Worm (Caenorhabditis elegans) whole organism, L1 larva: ENCODE results near the gene slc-25A10.
A peak's percentile ranks its signal among the peaks of the same experiment; 100 is the strongest.

Source experiments
- C16A3.4 ChIP-seq: fragments of 150-350 bp; optimal IDR thresholded peaks from 2 replicates; lab custom pipeline; 2014; ENCODE audit warnings: missing biosample characterization, missing genetic modification characterization
- F16B12.6 ChIP-seq: fragments of 150-350 bp; optimal IDR thresholded peaks from 2 replicates; lab custom pipeline; 2014; ENCODE audit warnings: missing biosample characterization, missing genetic modification characterization
- aly-2 ChIP-seq: fragments of 150-350 bp; optimal IDR thresholded peaks from 2 replicates; lab custom pipeline; 2014; ENCODE audit warnings: missing biosample characterization, missing genetic modification characterization
- ama-1 ChIP-seq: fragments of 150-350 bp; optimal IDR thresholded peaks from 2 replicates; lab custom pipeline; 2014
- blmp-1 ChIP-seq: fragments of 150-350 bp; optimal IDR thresholded peaks from 2 replicates; lab custom pipeline; 2014; ENCODE audit warnings: missing biosample characterization, missing genetic modification characterization
- ceh-63 ChIP-seq: fragments of 200-800 bp; sonication (Bioruptor generic); optimal IDR thresholded peaks from 2 replicates; lab custom pipeline; 2018; ENCODE audit warnings: mild to moderate bottlenecking, missing genetic modification characterization, missing compliant biosample characterization
- dpl-1 ChIP-seq, 3 experiments: fragments of 150-350 bp in 2 of 3; sonication (generic microtip) in 1 of 3; optimal IDR thresholded peaks; 2 replicates each; lab custom pipeline; 2014 to 2017; ENCODE audit warnings: missing biosample characterization in 3 of 3, missing genetic modification characterization in 3 of 3, missing genetic modification reagents in 3 of 3
- dsc-1 ChIP-seq: sonication (generic microtip); optimal IDR thresholded peaks from 2 replicates; lab custom pipeline; 2016; ENCODE audit warnings: mild to moderate bottlenecking, missing genetic modification characterization, missing compliant biosample characterization
- efl-1 ChIP-seq, 4 experiments: fragments of 150-350 bp; optimal IDR thresholded peaks in 3 of 4; peaks in 1 of 4; 1 replicate in 1 of 4; 2 replicates in 3 of 4; lab custom pipeline; 2014; ENCODE audit warnings: missing biosample characterization in 2 of 4, missing genetic modification characterization in 2 of 4, missing genetic modification reagents in 2 of 4
- egl-27 ChIP-seq, 2 experiments: fragments of 150-350 bp in 1 of 2; sonication (generic microtip); optimal IDR thresholded peaks; 3 replicates each; lab custom pipeline; 2017 to 2018; ENCODE audit warnings: missing biosample characterization in 2 of 2, missing genetic modification characterization in 2 of 2, missing genetic modification reagents in 2 of 2
- elt-2 ChIP-seq: sonication (generic microtip); optimal IDR thresholded peaks from 2 replicates; lab custom pipeline; 2016; ENCODE audit warnings: missing genetic modification characterization, mild to moderate bottlenecking, inconsistent platforms, missing compliant biosample characterization, missing genetic modification reagents
- elt-3 ChIP-seq, 6 experiments: fragments of 150-350 bp in 1 of 6; sonication (generic microtip); optimal IDR thresholded peaks; 2 replicates each; lab custom pipeline; 2017 to 2018; ENCODE audit warnings: missing biosample characterization in 6 of 6, missing genetic modification characterization in 6 of 6, inconsistent platforms in 1 of 6
- fkh-8 ChIP-seq: sonication (generic microtip); optimal IDR thresholded peaks from 2 replicates; lab custom pipeline; 2016; ENCODE audit warnings: mild to moderate bottlenecking, missing genetic modification characterization, missing compliant biosample characterization
- grh-1 ChIP-seq: fragments of 200-800 bp; sonication (Bioruptor generic); IDR thresholded peaks from 2 replicates; pipeline ENCODE4 v1.3.6; 2022; ENCODE audit warnings: missing genetic modification reagents, missing genetic modification characterization, missing compliant biosample characterization
- hlh-17 ChIP-seq: fragments of 200-800 bp; sonication (Bioruptor generic); optimal IDR thresholded peaks from 2 replicates; lab custom pipeline; 2018; ENCODE audit warnings: missing genetic modification characterization, mild to moderate bottlenecking, missing compliant biosample characterization, moderate library complexity, borderline replicate concordance
- hpl-2 ChIP-seq: fragments of 150-350 bp; optimal IDR thresholded peaks from 2 replicates; lab custom pipeline; 2014; ENCODE audit warnings: missing biosample characterization, missing genetic modification reagents, missing genetic modification characterization
- lin-13 ChIP-seq: fragments of 150-350 bp; optimal IDR thresholded peaks from 2 replicates; lab custom pipeline; 2014; ENCODE audit warnings: missing biosample characterization, missing genetic modification reagents, missing genetic modification characterization
- lin-14 ChIP-seq: fragments of 200-800 bp; sonication (Bioruptor generic); optimal IDR thresholded peaks from 2 replicates; lab custom pipeline; 2018; ENCODE audit warnings: mild to moderate bottlenecking, missing genetic modification characterization, moderate library complexity, missing compliant biosample characterization
- lin-35 ChIP-seq, 2 experiments: fragments of 150-350 bp; optimal IDR thresholded peaks; 2 replicates each; lab custom pipeline; 2014; ENCODE audit warnings: missing biosample characterization in 2 of 2, missing genetic modification characterization in 2 of 2, missing genetic modification reagents in 2 of 2
- lir-3 ChIP-seq: sonication (generic microtip); optimal IDR thresholded peaks from 2 replicates; lab custom pipeline; 2016; ENCODE audit warnings: mild to moderate bottlenecking, missing genetic modification characterization, moderate library complexity, missing compliant biosample characterization; ENCODE audit not compliant: poor library complexity
- lsy-2 ChIP-seq, 2 experiments: fragments of 150-350 bp; optimal IDR thresholded peaks; 2 replicates each; lab custom pipeline; 2014; ENCODE audit warnings: missing biosample characterization in 2 of 2, missing genetic modification characterization in 2 of 2
- mdl-1 ChIP-seq, 2 experiments: fragments of 150-350 bp; optimal IDR thresholded peaks; 2 replicates each; lab custom pipeline; 2014 to 2017; ENCODE audit warnings: missing biosample characterization in 2 of 2, missing genetic modification characterization in 2 of 2, inconsistent platforms in 1 of 2
- mef-2 ChIP-seq: fragments of 150-350 bp; optimal IDR thresholded peaks from 2 replicates; lab custom pipeline; 2014; ENCODE audit warnings: missing biosample characterization, missing genetic modification characterization
- mep-1 ChIP-seq: fragments of 150-350 bp; optimal IDR thresholded peaks from 2 replicates; lab custom pipeline; 2014; ENCODE audit warnings: missing biosample characterization, missing genetic modification characterization
- nhr-11 ChIP-seq: fragments of 150-350 bp; optimal IDR thresholded peaks from 2 replicates; lab custom pipeline; 2014; ENCODE audit warnings: missing biosample characterization, missing genetic modification characterization
- nhr-12 ChIP-seq: sonication (generic microtip); optimal IDR thresholded peaks from 2 replicates; lab custom pipeline; 2017; ENCODE audit warnings: missing biosample characterization, missing genetic modification characterization
- nhr-20 ChIP-seq: sonication (generic microtip); optimal IDR thresholded peaks from 2 replicates; lab custom pipeline; 2016; ENCODE audit warnings: mild to moderate bottlenecking, missing genetic modification characterization, missing compliant biosample characterization
- nhr-47 ChIP-seq: sonication (generic microtip); optimal IDR thresholded peaks from 2 replicates; lab custom pipeline; 2016; ENCODE audit warnings: mild to moderate bottlenecking, missing genetic modification characterization, moderate library complexity, missing compliant biosample characterization
- nhr-71 ChIP-seq: sonication (generic microtip); optimal IDR thresholded peaks from 2 replicates; lab custom pipeline; 2016; ENCODE audit warnings: mild to moderate bottlenecking, missing genetic modification characterization, moderate library complexity, missing compliant biosample characterization
- nhr-77 ChIP-seq: fragments of 150-350 bp; optimal IDR thresholded peaks from 2 replicates; lab custom pipeline; 2014; ENCODE audit warnings: missing biosample characterization, missing genetic modification characterization
- nhr-84 ChIP-seq: sonication (generic microtip); optimal IDR thresholded peaks from 2 replicates; lab custom pipeline; 2017; ENCODE audit warnings: missing biosample characterization, missing genetic modification characterization
- nhr-85 ChIP-seq: sonication (generic microtip); peaks from one replicate; lab custom pipeline; 2016; ENCODE audit warnings: missing genetic modification characterization, inconsistent platforms, missing compliant biosample characterization
- nhr-90 ChIP-seq: sonication (generic microtip); optimal IDR thresholded peaks from 2 replicates; lab custom pipeline; 2016; ENCODE audit warnings: mild to moderate bottlenecking, missing genetic modification characterization, missing compliant biosample characterization; ENCODE audit not compliant: poor library complexity
- pax-3 ChIP-seq: fragments of 200-800 bp; sonication (Bioruptor generic); optimal IDR thresholded peaks from 2 replicates; lab custom pipeline; 2018; ENCODE audit warnings: mild to moderate bottlenecking, missing genetic modification characterization, moderate library complexity, missing compliant biosample characterization
- pqm-1 ChIP-seq: sonication (generic microtip); optimal IDR thresholded peaks from 3 replicates; lab custom pipeline; 2017; ENCODE audit warnings: missing biosample characterization, missing genetic modification characterization
- rnt-1 ChIP-seq: sonication (generic microtip); optimal IDR thresholded peaks from 2 replicates; lab custom pipeline; 2016; ENCODE audit warnings: mild to moderate bottlenecking, missing genetic modification characterization, moderate library complexity, missing compliant biosample characterization
- skn-1 ChIP-seq: fragments of 150-350 bp; optimal IDR thresholded peaks from 2 replicates; lab custom pipeline; 2014; ENCODE audit warnings: missing biosample characterization, missing genetic modification characterization
- snpc-4 ChIP-seq: fragments of 150-350 bp; optimal IDR thresholded peaks from 2 replicates; lab custom pipeline; 2014; ENCODE audit warnings: missing biosample characterization, missing genetic modification characterization
- snu-23 ChIP-seq: sonication (generic microtip); optimal IDR thresholded peaks from 2 replicates; lab custom pipeline; 2016; ENCODE audit warnings: missing genetic modification characterization, missing compliant biosample characterization
- swsn-7 ChIP-seq: sonication (generic microtip); optimal IDR thresholded peaks from 2 replicates; lab custom pipeline; 2016; ENCODE audit warnings: missing genetic modification characterization, missing compliant biosample characterization
- tbx-2 ChIP-seq: sonication (generic microtip); optimal IDR thresholded peaks from 2 replicates; lab custom pipeline; 2016; ENCODE audit warnings: missing genetic modification characterization, missing compliant biosample characterization
- unc-130 ChIP-seq: fragments of 150-350 bp; optimal IDR thresholded peaks from 2 replicates; lab custom pipeline; 2017; ENCODE audit warnings: missing biosample characterization, missing genetic modification characterization, inconsistent platforms
- unc-30 ChIP-seq: sonication (generic microtip); optimal IDR thresholded peaks from 2 replicates; lab custom pipeline; 2017; ENCODE audit warnings: missing biosample characterization, missing genetic modification characterization
- unc-62 ChIP-seq: fragments of 150-350 bp; optimal IDR thresholded peaks from 2 replicates; lab custom pipeline; 2014; ENCODE audit warnings: missing biosample characterization, missing genetic modification reagents, missing genetic modification characterization
- vab-15 ChIP-seq: sonication (generic microtip); optimal IDR thresholded peaks from 2 replicates; lab custom pipeline; 2017; ENCODE audit warnings: missing genotype, mild to moderate bottlenecking, missing genetic modification characterization, missing compliant biosample characterization
- xbp-1 ChIP-seq: sonication (generic microtip); optimal IDR thresholded peaks from 2 replicates; lab custom pipeline; 2016; ENCODE audit warnings: missing genetic modification characterization, missing compliant biosample characterization
- zag-1 ChIP-seq: fragments of 150-350 bp; optimal IDR thresholded peaks from 2 replicates; lab custom pipeline; 2014; ENCODE audit warnings: missing biosample characterization, missing genetic modification characterization
- zip-4 ChIP-seq: fragments of 200-800 bp; sonication (Bioruptor generic); optimal IDR thresholded peaks from 2 replicates; lab custom pipeline; 2018; ENCODE audit warnings: mild to moderate bottlenecking, missing genetic modification characterization, moderate library complexity, missing compliant biosample characterization
- ztf-4 ChIP-seq: fragments of 150-350 bp; optimal IDR thresholded peaks from 2 replicates; lab custom pipeline; 2014; ENCODE audit warnings: missing biosample characterization, missing genetic modification characterization

The slc-25A10 gene

DNA sequence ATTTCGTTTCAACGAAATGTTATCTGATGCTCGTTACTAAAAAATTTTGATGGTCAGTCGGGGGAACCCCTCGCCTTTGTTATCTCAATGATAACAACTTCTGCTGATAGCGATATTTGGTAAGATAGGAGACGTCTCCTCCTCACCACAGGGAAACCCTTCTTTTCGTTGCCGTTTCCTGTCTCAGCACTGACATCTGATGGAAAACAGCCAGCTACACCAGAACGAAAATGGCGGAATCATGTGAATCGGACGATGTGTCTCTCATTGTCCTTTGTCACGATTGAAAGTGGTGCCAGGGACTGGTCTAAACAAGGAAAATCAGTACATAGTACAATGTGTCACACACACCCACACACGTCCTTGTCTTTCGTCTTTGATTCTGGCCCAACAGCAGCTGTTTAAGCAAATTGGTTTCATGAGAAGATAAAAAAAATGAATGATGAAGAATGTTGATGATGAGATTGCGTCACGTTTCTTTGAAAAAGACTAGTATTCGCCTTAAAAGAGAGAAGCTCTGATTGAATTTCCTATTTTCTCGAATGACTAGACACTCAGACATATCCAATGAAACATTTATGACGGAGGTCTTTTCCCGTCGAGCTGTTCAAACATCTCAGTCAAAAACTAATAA is 11.0 kb upstream of the slc-25A10 start (continued):
- TF ChIP-seq vab-15 (tag; lab: Kevin White, UChicago) (peak; percentile 45), elt-2 (tag; lab: Kevin White, UChicago) (peak; percentile 88), swsn-7 (tag; lab: Kevin White, UChicago) (peak; percentile 64), efl-1 (optimal IDR thresholded peaks at IDR 0.05; lab: Kevin White, UChicago) (peak in 1 of 2 experiments; percentile 26), efl-1 (GFP tag; optimal IDR thresholded peaks at IDR 0.05 in 1 of 2; lab: Kevin White, UChicago) (peak in 1 of 2 experiments; percentile 45), unc-62 (GFP tag; lab: Kevin White, UChicago) (no peak), blmp-1 (tag; lab: Kevin White, UChicago) (peak; percentile 89)

DNA sequence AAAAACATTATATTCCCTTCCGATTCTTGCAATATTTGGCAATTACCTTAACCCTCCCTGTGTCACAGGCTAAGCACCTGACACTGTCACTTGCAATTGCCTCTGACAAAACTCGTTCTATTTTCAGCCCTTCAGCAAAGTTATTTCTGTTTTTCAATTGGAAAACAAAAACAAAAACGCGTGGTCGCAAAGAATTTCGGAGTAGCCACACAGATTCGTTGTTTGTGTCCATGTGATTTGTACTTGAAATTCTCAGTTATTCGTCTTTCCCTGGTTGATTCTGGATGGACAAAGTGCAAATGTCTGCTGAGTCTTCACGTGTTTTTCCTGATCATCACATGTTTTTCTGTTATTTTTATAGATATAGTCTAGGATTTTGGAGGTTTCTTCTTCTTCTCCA is 10.0 kb upstream of the slc-25A10 start:
- TF ChIP-seq zag-1 (tag; lab: Kevin White, UChicago) (no peak), nhr-11 (peak; percentile 32), egl-27 (tag; optimal IDR thresholded peaks at IDR 0.05; lab: Kevin White, UChicago) (no peak), lir-3 (peak; percentile 36), skn-1 (tag; lab: Kevin White, UChicago) (no peak), zip-4 (GFP tag; lab: Kevin White, UChicago) (no peak), nhr-90 (tag; lab: Kevin White, UChicago) (peak; percentile 8), snpc-4 (tag; lab: Kevin White, UChicago) (no peak), unc-30 (tag; lab: Kevin White, UChicago) (no peak), xbp-1 (tag; lab: Kevin White, UChicago) (peak; percentile 39), tbx-2 (peak; percentile 44), nhr-47 (peak; percentile 39), ztf-4 (tag; lab: Kevin White, UChicago) (peak; percentile 41), elt-3 (tag; optimal IDR thresholded peaks at IDR 0.05; lab: Kevin White, UChicago) (peak in 2 of 6 experiments; percentile 16 to 63), lin-13 (GFP tag; lab: Kevin White, UChicago) (peak; percentile 29), hpl-2 (no peak), pax-3 (tag; lab: Kevin White, UChicago) (no peak), grh-1 (GFP tag; lab: Robert Waterston, UW) (peak; percentile 39; the same call in 1 of the 2 replicates), ceh-63 (GFP tag; lab: Kevin White, UChicago) (no peak), nhr-84 (tag; lab: Kevin White, UChicago) (peak; percentile 65), nhr-12 (tag; lab: Kevin White, UChicago) (no peak), snu-23 (GFP tag; lab: Kevin White, UChicago) (peak; percentile 59), lin-14 (peak; percentile 80), lsy-2 (tag; optimal IDR thresholded peaks at IDR 0.05; lab: Kevin White, UChicago) (peak; percentile 36 to 77), dsc-1 (tag; lab: Kevin White, UChicago) (no peak), nhr-85 (tag; lab: Kevin White, UChicago) (peak; percentile 78), fkh-8 (peak; percentile 30), lin-35 (GFP tag; optimal IDR thresholded peaks at IDR 0.05; lab: Kevin White, UChicago) (peak in 1 of 2 experiments; percentile 71), nhr-20 (peak; percentile 77), blmp-1 (tag; lab: Kevin White, UChicago) (peak; percentile 16), mdl-1 (tag; optimal IDR thresholded peaks at IDR 0.05; lab: Kevin White, UChicago) (no peak), vab-15 (tag; lab: Kevin White, UChicago) (peak; percentile 69), F16B12.6 (tag; lab: Kevin White, UChicago) (no peak), aly-2 (no peak), nhr-71 (tag; lab: Kevin White, UChicago) (peak; percentile 88), C16A3.4 (peak; percentile 39), efl-1 (optimal IDR thresholded peaks at IDR 0.05; lab: Kevin White, UChicago) (no peak), efl-1 (GFP tag; optimal IDR thresholded peaks at IDR 0.05 in 1 of 2; lab: Kevin White, UChicago) (no peak), hlh-17 (GFP tag; lab: Kevin White, UChicago) (no peak), pqm-1 (no peak), ama-1 (no peak), nhr-77 (tag; lab: Kevin White, UChicago) (no peak), unc-130 (tag; lab: Kevin White, UChicago) (peak; percentile 76), mep-1 (tag; lab: Kevin White, UChicago) (peak; percentile 61), dpl-1 (GFP tag; optimal IDR thresholded peaks at IDR 0.05; lab: Kevin White, UChicago) (peak in 1 of 3 experiments; percentile 29), rnt-1 (tag; lab: Kevin White, UChicago) (peak; percentile 46), mef-2 (tag; lab: Kevin White, UChicago) (peak; percentile 76)
